Worm (Caenorhabditis elegans) whole organism, L4/young adult: ENCODE data around the gene acl-1.

Source experiments
- W03F9.2 ChIP-seq: fragments of 150-350 bp; optimal IDR thresholded peaks from 2 replicates; lab custom pipeline; 2014; ENCODE audit warnings: missing biosample characterization, missing genetic modification characterization
- dao-5 ChIP-seq: sonication (generic microtip); optimal IDR thresholded peaks from 2 replicates; lab custom pipeline; 2016; ENCODE audit warnings: missing genotype, missing genetic modification characterization, moderate library complexity, missing compliant biosample characterization
- him-1 ChIP-seq: sonication (generic microtip); optimal IDR thresholded peaks from 2 replicates; lab custom pipeline; 2016; ENCODE audit warnings: missing genotype, missing genetic modification reagents, missing genetic modification characterization, missing compliant biosample characterization

- TF ChIP-seq dao-5 (tag; lab: Kevin White, UChicago), result no peak
- no peak for TF ChIP-seq him-1 (tag; lab: Kevin White, UChicago)
- no peak for TF ChIP-seq W03F9.2 (tag; lab: Kevin White, UChicago)
These were observed 22.8 kb upstream of the acl-1 start, which contains the start of gene Y7A5A.9 for ce11 chrX:15826866-15827265.
